Fruit fly (Drosophila melanogaster) whole organism: ENCODE data around the gene bora.

Experiments used
- EcR ChIP-seq, 2 experiments: fragments of >200 bp; optimal IDR thresholded peaks; 2 replicates each; lab custom pipeline; 2017; ENCODE audit warnings: missing biosample characterization in 2 of 2, missing genetic modification characterization in 2 of 2, missing genetic modification reagents in 2 of 2
- psq ChIP-seq: fragments of >200 bp; optimal IDR thresholded peaks from 2 replicates; lab custom pipeline; 2017

DNA sequence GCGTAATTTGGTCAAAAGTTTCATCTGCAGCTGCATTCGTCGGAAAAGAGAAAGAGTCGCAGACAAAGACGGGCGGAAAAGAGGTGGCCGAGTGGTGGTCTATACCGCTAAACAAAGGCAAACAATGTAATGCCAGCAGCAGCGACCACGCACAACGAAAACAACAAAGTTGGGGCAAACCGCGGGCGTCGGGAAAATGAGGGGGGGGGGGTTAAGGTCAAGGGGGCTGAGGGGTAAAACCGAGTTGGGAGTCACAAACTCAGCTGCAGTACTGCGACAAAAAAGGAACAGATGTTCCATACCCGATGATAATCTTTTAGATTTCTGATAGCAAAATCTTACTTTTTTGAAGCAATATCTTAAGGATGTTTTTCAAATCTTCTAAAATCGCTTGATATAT, 14.3 kb downstream of the bora start:
- TF ChIP-seq EcR (GFP tag; optimal IDR thresholded peaks at IDR 0.05; lab: Kevin White, UChicago) (no peak), psq (no peak)
